Worm (Caenorhabditis elegans) whole organism, dauer: ENCODE measurements around the gene srt-55.

Experiments
- unc-62 ChIP-seq: sonication (generic microtip); optimal IDR thresholded peaks from 2 replicates; lab custom pipeline; 2017; ENCODE audit warnings: missing biosample characterization, missing genetic modification reagents, missing genetic modification characterization

Gene srt-55

DNA sequence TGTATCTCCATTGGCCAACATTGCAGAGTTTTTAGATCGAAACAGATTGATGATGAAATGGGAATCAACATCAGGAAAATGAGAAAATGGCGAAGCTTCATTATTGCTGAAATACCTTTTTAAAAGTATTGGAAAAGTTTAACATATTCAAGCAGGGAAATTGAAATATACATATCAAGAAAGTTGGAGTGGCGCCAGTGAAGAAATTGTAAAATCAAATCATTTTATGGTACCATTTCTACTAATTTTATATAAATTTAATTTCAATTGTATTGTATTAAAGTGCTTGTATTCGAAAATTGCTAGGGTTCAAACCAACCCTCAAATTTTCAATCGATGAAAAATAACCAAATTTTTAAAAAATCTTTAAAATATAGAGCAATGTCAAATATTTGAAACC is at the start of gene srt-55:
srt-55 (minus strand) TSS at position 101 of the 400 bp plus-strand sequence.
- no peak for TF ChIP-seq unc-62 (GFP tag; lab: Kevin White, UChicago)

DNA sequence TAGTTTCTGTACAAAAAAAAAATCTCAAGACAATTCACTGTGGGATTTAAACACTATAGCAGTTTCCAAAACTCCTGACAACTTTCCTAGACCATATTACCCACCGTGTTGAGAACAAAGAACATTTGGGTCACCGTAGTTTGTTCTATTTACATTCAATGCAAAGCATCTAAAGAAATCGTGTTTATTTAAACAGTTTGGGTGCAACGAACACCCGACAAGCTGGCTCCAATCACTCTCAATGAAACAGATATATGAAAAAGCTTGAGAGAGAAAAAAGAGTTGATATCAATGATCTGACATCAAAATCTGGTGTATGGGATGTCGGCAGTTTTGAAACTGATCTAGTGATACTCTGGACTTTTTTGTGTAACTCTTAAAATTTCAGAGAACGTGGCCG is 48.7 kb upstream of the srt-55 start:
- no peak for TF ChIP-seq unc-62 (GFP tag; lab: Kevin White, UChicago)

DNA sequence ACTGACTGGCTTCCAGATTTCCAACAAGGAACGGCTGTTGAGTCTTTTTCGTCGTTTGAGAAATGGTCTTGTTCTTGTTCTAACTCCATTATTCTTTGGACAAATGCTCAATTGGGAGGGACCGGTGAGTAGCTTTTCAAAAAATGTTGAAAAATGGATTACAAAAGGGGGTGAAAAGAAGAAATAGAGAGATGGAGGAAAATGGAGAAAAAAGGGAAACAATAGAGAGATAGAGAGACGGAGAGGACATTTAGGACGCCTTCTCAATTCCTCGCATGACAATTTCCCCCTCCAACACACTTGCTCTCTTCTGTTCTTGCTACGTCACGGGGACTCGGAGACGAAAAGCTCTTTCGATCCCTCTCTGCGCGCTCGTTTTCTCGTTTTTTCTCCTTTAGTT is 46.7 kb upstream of the srt-55 start:
- no peak for TF ChIP-seq unc-62 (GFP tag; lab: Kevin White, UChicago)

DNA sequence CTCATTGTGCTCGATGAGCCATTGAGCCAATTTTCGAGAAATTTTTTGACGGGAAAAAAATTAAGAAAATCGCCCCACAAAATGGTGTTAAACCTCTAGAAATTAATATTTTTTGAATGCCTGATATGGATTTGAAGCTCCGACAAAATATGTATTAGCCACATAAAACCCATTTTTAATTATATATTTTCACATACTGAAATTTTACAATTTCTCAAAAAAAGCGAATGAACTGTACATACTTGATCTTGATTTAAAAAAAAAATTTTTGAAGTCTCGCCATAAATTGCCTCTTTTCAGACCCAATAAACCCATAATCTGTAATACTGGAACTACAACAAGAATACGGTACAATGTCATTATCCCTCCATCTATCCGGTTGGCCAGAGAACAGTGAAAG is 46.2 kb upstream of the srt-55 start, which contains the start of gene nac-3:
nac-3 (plus strand) TSS at position 301 of the 400 bp plus-strand sequence.
- no peak for TF ChIP-seq unc-62 (GFP tag; lab: Kevin White, UChicago)

DNA sequence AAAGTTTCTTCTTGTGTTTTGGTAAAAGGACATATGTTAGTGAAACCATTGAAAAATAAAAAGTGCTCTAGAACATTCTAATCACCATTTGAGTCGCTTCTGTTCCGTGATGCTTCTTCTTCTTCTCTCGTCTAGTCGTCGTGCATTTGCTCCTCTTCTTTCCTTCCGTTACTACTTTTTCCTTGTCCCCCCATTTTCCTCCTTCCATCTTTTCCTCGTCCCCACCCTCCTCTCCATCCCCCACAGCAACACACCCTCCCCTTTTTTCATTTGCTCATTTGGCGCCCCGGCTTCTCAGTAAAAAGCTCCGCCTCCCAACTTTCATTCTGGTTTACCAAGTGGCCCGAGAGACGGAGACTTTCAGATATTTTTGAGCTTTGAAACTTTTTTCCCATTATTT is 45.4 kb upstream of the srt-55 start:
- TF ChIP-seq unc-62 (GFP tag; lab: Kevin White, UChicago): no peak

DNA sequence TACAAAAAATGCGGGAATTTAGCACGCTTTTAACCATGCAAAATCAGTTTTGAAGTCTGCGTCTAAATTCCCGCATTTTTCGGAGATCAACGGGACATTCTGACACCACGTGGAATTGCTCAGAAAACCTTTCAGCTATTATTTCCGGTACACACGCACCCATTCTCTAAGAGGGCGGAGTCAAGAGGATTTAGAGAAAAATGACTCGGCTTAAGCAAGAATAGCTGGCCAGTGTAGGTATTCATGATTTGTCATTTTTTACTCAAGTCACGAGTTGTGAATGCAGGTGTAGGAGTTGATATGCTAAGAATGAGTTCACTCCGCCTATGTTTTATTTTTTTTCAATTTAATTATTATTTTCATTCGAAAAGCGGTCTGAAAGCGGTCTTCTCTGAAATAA is 44.4 kb upstream of the srt-55 start:
- TF ChIP-seq unc-62 (GFP tag; lab: Kevin White, UChicago): no peak

DNA sequence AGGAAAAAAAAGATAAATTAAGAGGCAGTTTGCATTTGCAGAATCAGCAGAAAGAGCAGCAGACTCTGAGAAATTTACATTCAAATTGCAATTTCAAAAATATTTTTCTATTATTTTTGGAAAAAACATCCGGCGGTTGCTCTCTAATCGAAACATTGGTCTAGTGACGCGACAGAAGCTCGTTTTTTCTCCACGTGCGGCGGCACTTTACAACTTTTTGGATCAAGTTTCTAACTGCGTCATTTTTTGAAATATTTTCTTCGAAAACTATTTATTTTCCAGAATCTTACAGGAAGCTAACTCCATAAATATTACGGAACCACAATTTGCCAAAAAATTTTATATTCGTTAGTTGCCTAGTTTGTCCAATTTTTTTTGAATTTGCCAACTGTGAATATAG is 43.6 kb upstream of the srt-55 start:
- no peak for TF ChIP-seq unc-62 (GFP tag; lab: Kevin White, UChicago)

DNA sequence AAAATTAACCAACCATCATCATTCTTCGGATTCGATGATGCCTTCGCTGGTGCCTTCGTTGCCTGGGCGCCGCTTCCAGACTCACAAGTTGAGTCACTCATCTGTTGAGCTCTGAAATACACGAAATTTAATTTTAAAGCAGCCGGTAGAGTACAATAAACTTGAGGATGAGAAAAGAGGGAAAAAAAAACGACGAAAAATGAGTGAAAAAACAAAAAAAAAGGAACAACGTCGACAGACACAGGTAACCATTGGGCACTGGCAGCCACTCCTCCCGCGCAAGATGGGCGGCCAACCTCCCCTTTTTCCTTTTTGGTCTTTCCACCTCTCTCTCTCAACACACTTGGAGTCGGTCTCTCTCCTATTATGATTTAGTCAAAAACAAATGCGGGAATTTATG is 40.4 kb upstream of the srt-55 start, which contains the start of gene K08E5.1:
K08E5.1 (minus strand) TSS at position 101 of the 400 bp plus-strand sequence.
- no peak for TF ChIP-seq unc-62 (GFP tag; lab: Kevin White, UChicago)

DNA sequence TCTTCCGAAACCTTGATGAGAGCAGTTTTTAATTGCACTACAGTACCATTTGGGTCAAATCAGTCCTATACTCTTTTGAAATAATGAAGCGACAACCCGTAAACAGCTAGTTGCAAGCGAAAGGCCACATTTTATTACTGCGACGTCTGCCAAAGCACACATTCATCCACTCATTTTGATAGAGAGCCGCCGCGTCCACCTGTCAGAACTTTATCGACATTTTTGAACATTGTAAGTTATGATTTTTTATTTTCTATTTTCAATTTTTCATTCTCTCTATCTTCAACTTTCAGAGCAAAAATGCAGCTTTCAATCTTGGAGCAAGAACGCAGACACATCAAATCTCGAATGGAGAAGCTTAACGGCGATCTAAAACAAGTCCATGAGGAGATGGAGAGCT is 34.4 kb upstream of the srt-55 start, which contains the start of gene K08E5.6:
K08E5.6 (plus strand) TSS at position 301 of the 400 bp plus-strand sequence.
- no peak for TF ChIP-seq unc-62 (GFP tag; lab: Kevin White, UChicago)

DNA sequence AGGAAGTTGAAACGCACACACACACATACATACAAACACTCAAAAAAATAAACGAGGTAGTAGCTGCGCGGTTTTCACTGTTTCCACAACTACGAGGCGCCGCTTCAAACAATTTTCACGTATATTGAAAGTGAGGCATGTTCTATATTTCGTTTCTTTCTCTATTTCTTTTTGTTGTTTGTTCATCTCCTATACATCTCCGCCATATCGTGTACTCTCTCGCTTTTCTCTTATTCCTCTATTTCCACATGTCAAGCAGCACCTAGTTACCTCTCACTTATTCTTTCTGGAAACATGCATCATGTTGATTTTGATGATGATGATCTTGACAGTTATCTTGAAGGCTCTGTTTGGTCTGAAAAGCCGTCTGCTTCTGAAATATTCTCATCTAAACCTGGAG is 30.5 kb upstream of the srt-55 start, which contains the start of gene ZK1128.7:
ZK1128.7 (plus strand) TSS at position 229 of the 400 bp plus-strand sequence.
- TF ChIP-seq unc-62 (GFP tag; lab: Kevin White, UChicago): no peak

DNA sequence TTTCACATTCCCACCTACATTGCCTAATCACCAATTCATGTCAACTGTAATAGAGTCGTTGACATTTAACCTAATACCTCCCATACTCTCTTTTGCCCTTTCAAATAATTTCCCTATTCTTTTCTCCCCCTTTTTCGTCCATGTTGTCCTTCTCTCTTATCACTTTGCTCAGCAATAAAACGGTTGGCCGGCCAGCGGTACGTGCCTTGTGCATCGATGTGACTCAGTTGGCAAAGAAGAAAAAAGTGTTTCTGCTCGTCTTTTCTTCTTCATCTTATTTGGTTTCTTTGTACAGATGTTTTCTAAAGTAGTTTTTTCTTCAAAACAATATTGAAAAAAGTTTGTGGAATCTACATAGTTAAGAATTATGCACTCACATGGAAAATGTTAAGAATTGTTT is 28.2 kb upstream of the srt-55 start:
- TF ChIP-seq unc-62 (GFP tag; lab: Kevin White, UChicago): no peak

DNA sequence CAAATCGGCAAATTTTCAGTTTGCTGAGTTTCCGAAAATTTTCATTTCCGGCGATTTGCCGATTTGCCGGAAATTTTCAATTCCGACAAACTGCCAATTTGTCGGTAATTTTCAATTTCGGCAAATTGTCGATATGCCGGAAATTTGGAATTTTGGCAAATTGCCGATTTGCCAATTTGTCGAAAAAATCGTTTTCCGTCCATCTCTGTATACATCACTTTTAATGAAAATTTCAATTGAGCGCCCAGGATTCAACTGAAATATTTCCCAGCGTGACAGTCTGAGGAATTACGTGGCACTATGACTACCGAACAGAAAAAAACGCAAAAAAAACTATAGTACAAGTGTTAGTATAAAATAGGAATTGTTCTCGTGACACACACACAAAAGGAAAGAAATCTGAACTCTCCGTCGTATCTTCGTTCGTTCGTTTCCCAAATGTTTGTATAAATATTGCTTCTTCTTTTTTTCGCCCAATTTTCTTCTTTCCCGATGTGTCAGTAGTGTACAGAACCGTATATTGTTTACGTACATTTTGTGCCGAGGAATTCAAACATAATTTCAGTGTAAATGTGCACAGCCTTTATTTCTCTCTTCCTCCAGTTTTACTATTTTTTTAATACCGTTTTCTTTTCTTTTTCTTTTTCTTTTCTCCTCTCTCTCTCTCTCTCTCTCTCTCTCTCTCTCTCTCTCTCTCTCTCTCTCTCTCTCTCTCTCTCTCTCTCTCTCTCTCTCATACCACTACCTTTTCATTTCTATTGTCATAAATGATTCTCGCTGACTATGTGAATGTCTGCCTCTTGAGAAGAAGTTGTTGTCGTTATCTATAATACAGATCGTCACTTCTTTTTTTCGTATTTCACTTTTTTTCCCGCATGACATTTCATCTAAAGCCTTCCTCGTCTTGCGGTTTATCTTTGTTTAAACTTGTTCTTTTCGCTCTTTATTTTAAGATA is 26.5 kb upstream of the srt-55 start:
- no peak for TF ChIP-seq unc-62 (GFP tag; lab: Kevin White, UChicago)

DNA sequence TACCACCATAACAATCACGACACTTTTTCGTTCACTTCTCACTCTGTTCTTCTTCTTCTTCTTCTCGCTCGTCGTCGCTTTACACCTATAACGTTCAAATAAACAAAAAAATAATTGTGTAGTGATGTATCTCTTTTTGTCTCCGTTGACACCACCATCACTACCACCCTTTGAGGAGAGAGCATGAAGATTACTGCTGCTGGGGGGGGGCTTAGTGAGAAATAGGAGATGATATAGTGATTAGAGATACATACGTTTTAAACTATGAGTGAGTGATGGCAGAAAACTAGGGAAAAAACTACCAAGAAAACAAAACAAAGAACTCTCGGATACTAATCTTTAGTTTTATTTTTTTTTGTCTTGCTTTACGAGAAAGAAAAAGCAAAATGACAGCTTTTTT is 20.1 kb upstream of the srt-55 start:
- TF ChIP-seq unc-62 (GFP tag; lab: Kevin White, UChicago): no peak

DNA sequence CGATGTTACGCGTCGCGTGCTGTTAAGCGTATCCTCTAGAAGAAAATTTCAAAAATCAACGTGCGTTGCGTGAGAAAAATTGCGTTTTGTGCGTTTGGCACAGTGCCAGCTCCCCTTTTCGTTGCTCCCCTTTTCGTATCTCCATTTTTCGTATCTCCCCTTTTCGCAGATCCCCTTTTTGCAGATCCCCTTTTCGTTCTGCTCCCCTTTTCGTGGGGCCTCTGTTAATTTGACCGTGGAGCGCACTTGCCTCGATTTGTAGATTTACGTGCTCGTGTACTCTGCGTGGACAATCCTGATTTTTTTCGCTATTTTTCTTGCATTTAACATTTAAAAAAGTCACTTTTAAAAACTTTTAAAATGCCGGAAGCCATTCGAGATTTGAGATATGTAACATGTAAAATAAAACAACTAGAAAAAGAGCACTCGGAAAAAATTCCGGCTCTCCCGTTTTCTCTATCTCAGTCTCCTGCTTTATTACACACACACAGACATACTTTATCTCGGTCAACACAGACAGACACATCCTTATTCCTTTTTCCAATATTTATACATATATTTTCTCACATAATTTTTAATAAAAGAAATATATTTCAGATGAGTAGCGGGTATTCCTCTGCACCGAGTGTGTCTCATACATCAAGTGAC is 17.4 kb upstream of the srt-55 start, which contains the start of gene ttll-4:
ttll-4 (plus strand) TSS at position 598 of the 648 bp plus-strand sequence.
- TF ChIP-seq unc-62 (GFP tag; lab: Kevin White, UChicago): no peak

DNA sequence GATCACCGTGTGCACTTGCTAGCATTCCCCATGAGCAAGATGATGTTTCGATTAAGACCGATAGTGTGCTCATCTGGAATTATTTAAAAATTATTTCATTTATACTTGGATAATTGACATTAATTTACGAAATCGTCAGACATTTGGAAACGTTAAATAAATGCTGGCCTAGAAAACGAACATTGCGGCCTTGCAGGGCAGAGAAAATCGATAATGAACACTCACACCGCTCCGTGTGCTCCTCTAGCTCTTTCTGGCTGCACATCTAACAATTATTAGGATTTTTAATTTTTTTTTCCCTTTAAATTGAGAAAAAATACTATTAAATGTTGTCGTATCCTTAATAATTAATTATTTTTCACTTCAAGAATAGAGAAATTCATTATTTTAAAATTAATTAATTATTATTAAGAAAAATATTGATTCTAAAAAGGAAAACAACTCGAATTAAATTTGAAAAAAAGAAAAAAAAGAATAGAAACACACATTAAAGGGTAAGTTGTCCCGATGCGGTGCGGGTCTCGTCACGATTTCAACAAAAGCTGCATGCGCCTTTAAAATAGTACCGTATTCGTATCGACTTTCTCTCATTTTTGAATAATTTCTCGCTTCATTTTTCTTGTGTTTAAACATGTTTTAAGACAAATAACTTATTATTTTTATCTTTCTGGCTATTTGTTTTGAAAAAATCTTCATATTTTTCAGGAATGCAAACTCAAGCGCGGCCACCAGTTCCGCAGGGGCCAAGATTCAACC is 14.0 kb upstream of the srt-55 start, which contains the start of the genes gtf-2H3 and ham-3:
gtf-2H3 (minus strand) TSS at position 73 of the 756 bp plus-strand sequence.
ham-3 (plus strand) TSS at position 706 of the 756 bp plus-strand sequence.
- TF ChIP-seq unc-62 (GFP tag; lab: Kevin White, UChicago): no peak
